Worm (Caenorhabditis elegans) whole organism, L3 larva: Measurements from ENCODE around the gene K07F5.22.

Experiments used
- R02D3.7 ChIP-seq: fragments of 150-350 bp; optimal IDR thresholded peaks from 2 replicates; lab custom pipeline; 2014; ENCODE audit warnings: missing biosample characterization, missing genetic modification characterization
- ZK546.5 ChIP-seq: sonication (generic microtip); optimal IDR thresholded peaks from 2 replicates; lab custom pipeline; 2017; ENCODE audit warnings: missing biosample characterization, missing genetic modification characterization
- aly-2 ChIP-seq: fragments of 150-350 bp; optimal IDR thresholded peaks from 2 replicates; lab custom pipeline; 2014; ENCODE audit warnings: missing biosample characterization, missing genetic modification characterization
- ama-1 ChIP-seq: fragments of 150-350 bp; optimal IDR thresholded peaks from 2 replicates; lab custom pipeline; 2018
- ceh-82 ChIP-seq: fragments of 150-350 bp; optimal IDR thresholded peaks from 2 replicates; lab custom pipeline; 2014; ENCODE audit warnings: missing biosample characterization, missing genetic modification characterization
- elt-2 ChIP-seq: sonication (generic microtip); optimal IDR thresholded peaks from 2 replicates; lab custom pipeline; 2016; ENCODE audit warnings: missing genetic modification reagents, mild to moderate bottlenecking, missing genetic modification characterization, missing compliant biosample characterization
- lin-39 ChIP-seq: fragments of 150-350 bp; optimal IDR thresholded peaks from 2 replicates; lab custom pipeline; 2018; ENCODE audit warnings: missing biosample characterization, missing genetic modification reagents, missing genetic modification characterization
- nhr-11 ChIP-seq: fragments of 150-350 bp; optimal IDR thresholded peaks from 2 replicates; lab custom pipeline; 2014; ENCODE audit warnings: missing biosample characterization, missing genetic modification characterization
- pqm-1 ChIP-seq: fragments of 150-350 bp; optimal IDR thresholded peaks from 2 replicates; lab custom pipeline; 2017; ENCODE audit warnings: missing biosample characterization, missing genetic modification characterization, inconsistent platforms

DNA sequence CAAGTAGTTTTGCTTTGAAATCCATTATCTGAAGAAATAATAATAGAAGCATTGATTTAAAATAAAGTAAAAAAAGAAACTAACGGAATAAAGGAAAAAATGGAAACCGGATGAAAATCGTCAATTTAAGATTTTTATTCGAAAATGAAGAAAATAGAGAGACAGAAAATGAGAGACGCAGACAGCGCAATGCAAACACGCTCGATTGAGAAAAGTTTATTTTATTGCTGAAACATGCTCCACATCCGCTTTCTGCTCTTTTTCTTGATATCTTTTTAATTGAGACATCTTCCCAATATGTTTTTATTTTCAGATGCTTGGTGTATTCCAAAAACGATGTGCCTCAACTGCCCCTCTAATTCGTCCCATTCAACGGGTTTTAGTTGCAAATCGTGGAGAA is 19.4 kb downstream of the K07F5.22 start, which contains the start of the genes prp-18 and mccc-1:
- no peak for TF ChIP-seq nhr-11 (tag; lab: Kevin White, UChicago)
- TF ChIP-seq aly-2 (tag; lab: Kevin White, UChicago) = no peak
- TF ChIP-seq elt-2 = peak; percentile 34
- no peak for TF ChIP-seq ceh-82 (tag; lab: Kevin White, UChicago)
- peak; percentile 59 for TF ChIP-seq lin-39
- peak; percentile 13 for TF ChIP-seq pqm-1
- TF ChIP-seq ama-1 (lab: Kevin White, UChicago) = no peak
- TF ChIP-seq ZK546.5 = no peak
- no peak for TF ChIP-seq R02D3.7 (tag; lab: Kevin White, UChicago)
